Worm (Caenorhabditis elegans): Measurements from ENCODE around the gene arg-1.

arg-1 gene

ce11 chrX:1826166-1826565 is 39.5 kb downstream of the arg-1 start, which contains the start of gene C14E2.1:
C14E2.1 (plus strand) TSS chrX:1826466.
- TF ChIP-seq ceh-36 (tag; optimal IDR thresholded peaks at IDR 0.05) = no peak

- TF ChIP-seq tbx-11 (GFP tag; IDR thresholded peaks at IDR 0.05) (no peak), flt-1 (GFP tag; IDR thresholded peaks at IDR 0.05) (no peak), hmg-4 (GFP tag; optimal IDR thresholded peaks at IDR 0.05) (no peak), F13C5.2 (tag; optimal IDR thresholded peaks at IDR 0.05) (no peak), B0310.2 (tag; optimal IDR thresholded peaks at IDR 0.05) (no peak), sea-1 (GFP tag; conservative IDR thresholded peaks at IDR 0.05) (no peak)
These were observed 43.2 kb downstream of the arg-1 start, which contains the start of gene C14E2.6 for ce11 chrX:1829937-1830336. C14E2.6 (minus strand) TSS chrX:1830037.

- TF ChIP-seq hmg-4 (GFP tag; optimal IDR thresholded peaks at IDR 0.05) = no peak
- TF ChIP-seq tbx-11 (GFP tag; IDR thresholded peaks at IDR 0.05) = no peak
- no peak for TF ChIP-seq hnd-1 (tag; optimal IDR thresholded peaks at IDR 0.05)
- TF ChIP-seq sea-1 (GFP tag; conservative IDR thresholded peaks at IDR 0.05) = no peak
These were observed 43.8 kb downstream of the arg-1 start for ce11 chrX:1830475-1830874.

- TF ChIP-seq F13C5.2 (tag; optimal IDR thresholded peaks at IDR 0.05) (peak; percentile 67), ceh-13 (GFP tag; optimal IDR thresholded peaks at IDR 0.05) (peak; percentile 26), tra-4 (tag; optimal IDR thresholded peaks at IDR 0.05) (no peak), sea-1 (GFP tag; conservative IDR thresholded peaks at IDR 0.05) (peak; percentile 75), hmbx-1 (tag; optimal IDR thresholded peaks at IDR 0.05) (no peak), scrt-1 (GFP tag; IDR thresholded peaks at IDR 0.05) (peak; percentile 78), hnd-1 (tag; optimal IDR thresholded peaks at IDR 0.05) (peak; percentile 61), ceh-36 (tag; optimal IDR thresholded peaks at IDR 0.05) (peak; percentile 55), flt-1 (GFP tag; IDR thresholded peaks at IDR 0.05) (peak; percentile 72), tbx-37 (GFP tag; conservative IDR thresholded peaks at IDR 0.05) (peak; percentile 81), tbx-11 (GFP tag; IDR thresholded peaks at IDR 0.05) (peak; percentile 64), pes-1 (GFP tag; IDR thresholded peaks at IDR 0.05) (peak; percentile 77), B0310.2 (tag; optimal IDR thresholded peaks at IDR 0.05) (peak; percentile 42), ama-1 (optimal IDR thresholded peaks at IDR 0.05) (no peak), aly-1 (tag; optimal IDR thresholded peaks at IDR 0.05) (no peak), hmg-4 (GFP tag; optimal IDR thresholded peaks at IDR 0.05) (peak; percentile 57), ets-7 (tag; optimal IDR thresholded peaks at IDR 0.05) (no peak)
These were observed 51.0 kb downstream of the arg-1 start for ce11 chrX:1837703-1838102.
